Fruit fly (Drosophila melanogaster) whole organism, embryonic: ENCODE data around the gene CG31495.

Experiments used
- CG10209 ChIP-seq: fragments of 200-800 bp; sonication (Bioruptor generic); optimal IDR thresholded peaks from 3 replicates; lab custom pipeline; 2017; ENCODE audit warnings: missing biosample characterization, mild to moderate bottlenecking, missing genetic modification characterization, missing genetic modification reagents
- CG10274 ChIP-seq: fragments of 200-800 bp; sonication (Bioruptor generic); optimal IDR thresholded peaks from 3 replicates; lab custom pipeline; 2017; ENCODE audit warnings: missing biosample characterization, mild to moderate bottlenecking, missing genetic modification characterization
- CG10654 ChIP-seq: fragments of 200-800 bp; sonication (Bioruptor generic); optimal IDR thresholded peaks from 2 replicates; lab custom pipeline; 2016; ENCODE audit warnings: missing biosample characterization, missing genetic modification characterization
- CG10979 ChIP-seq: fragments of 200-800 bp; sonication (Bioruptor generic); optimal IDR thresholded peaks from 2 replicates; lab custom pipeline; 2018; ENCODE audit warnings: missing biosample characterization, mild to moderate bottlenecking, missing genetic modification characterization, moderate library complexity
- CG11093 ChIP-seq: fragments of 200-800 bp; sonication (Bioruptor generic); IDR thresholded peaks from 3 replicates; pipeline ENCODE4 v1.3.6; 2022; ENCODE audit warnings: missing biosample characterization, missing genetic modification characterization
- CG11247 ChIP-seq: fragments of 200-800 bp; sonication (Bioruptor generic); IDR thresholded peaks from 2 replicates; pipeline ENCODE4 v1.3.6; 2022; ENCODE audit warnings: missing biosample characterization, missing genetic modification characterization
- CG11456 ChIP-seq: fragments of 200-800 bp; sonication (Bioruptor generic); IDR thresholded peaks from 3 replicates; pipeline ENCODE4 v1.3.6; 2022; ENCODE audit warnings: missing biosample characterization, missing genetic modification characterization
- CG11723 ChIP-seq: fragments of 200-800 bp; sonication (Bioruptor generic); optimal IDR thresholded peaks from 2 replicates; lab custom pipeline; 2017; ENCODE audit warnings: missing biosample characterization, mild to moderate bottlenecking, missing genetic modification characterization
- CG12659 ChIP-seq: fragments of 200-800 bp; sonication (Bioruptor generic); optimal IDR thresholded peaks from 3 replicates; lab custom pipeline; 2017; ENCODE audit warnings: mild to moderate bottlenecking, missing biosample characterization, missing genetic modification reagents, missing genetic modification characterization
- CG14710 ChIP-seq: fragments of 200-800 bp; sonication (Bioruptor generic); optimal IDR thresholded peaks from 3 replicates; lab custom pipeline; 2019; ENCODE audit warnings: missing biosample characterization, mild to moderate bottlenecking, missing genetic modification characterization, moderate library complexity
- CG15479 ChIP-seq: fragments of 200-800 bp; sonication (Bioruptor generic); optimal IDR thresholded peaks from 3 replicates; lab custom pipeline; 2019; ENCODE audit warnings: missing biosample characterization, mild to moderate bottlenecking, missing genetic modification characterization, moderate library complexity
- CG17359 ChIP-seq: fragments of 200-800 bp; sonication (Bioruptor generic); optimal IDR thresholded peaks from 3 replicates; lab custom pipeline; 2018; ENCODE audit warnings: missing biosample characterization, mild to moderate bottlenecking, missing genetic modification characterization, moderate library complexity
- CG18011 ChIP-seq: fragments of 200-800 bp; sonication (Bioruptor generic); optimal IDR thresholded peaks from 2 replicates; lab custom pipeline; 2017; ENCODE audit warnings: missing biosample characterization, missing genetic modification characterization, mild to moderate bottlenecking, moderate library complexity, missing genotype
- CG2120 ChIP-seq: fragments of 200-800 bp; sonication (Bioruptor generic); optimal IDR thresholded peaks from 3 replicates; lab custom pipeline; 2016; ENCODE audit warnings: missing biosample characterization, missing genetic modification characterization
- CG4854 ChIP-seq: fragments of 200-800 bp; sonication (Bioruptor generic); optimal IDR thresholded peaks from 2 replicates; lab custom pipeline; 2016; ENCODE audit warnings: missing biosample characterization, missing genetic modification characterization, inconsistent platforms
- CG6272 ChIP-seq: fragments of 200-800 bp; sonication (Bioruptor generic); IDR thresholded peaks from 2 replicates; pipeline ENCODE4 v1.3.6; 2022; ENCODE audit warnings: missing biosample characterization, missing genetic modification characterization
- CG7556 ChIP-seq: fragments of 200-800 bp; sonication (Bioruptor generic); optimal IDR thresholded peaks from 2 replicates; lab custom pipeline; 2017; ENCODE audit warnings: missing biosample characterization, mild to moderate bottlenecking, missing genetic modification characterization
- CG9437 ChIP-seq: fragments of 200-800 bp; sonication (Bioruptor generic); optimal IDR thresholded peaks from 2 replicates; lab custom pipeline; 2018; ENCODE audit warnings: missing biosample characterization, mild to moderate bottlenecking, missing genetic modification characterization
- CHES-1-like ChIP-seq: fragments of 200-800 bp; sonication (Bioruptor generic); optimal IDR thresholded peaks from 2 replicates; lab custom pipeline; 2016; ENCODE audit warnings: missing biosample characterization, missing genetic modification characterization
- Camta ChIP-seq: fragments of 200-800 bp; sonication (Bioruptor generic); optimal IDR thresholded peaks from 2 replicates; lab custom pipeline; 2016; ENCODE audit warnings: missing biosample characterization, missing genetic modification characterization
- Chrac-16 ChIP-seq: fragments of 200-800 bp; sonication (Bioruptor generic); optimal IDR thresholded peaks from 3 replicates; lab custom pipeline; 2016; ENCODE audit warnings: missing biosample characterization, missing genetic modification characterization
- Dbx ChIP-seq: fragments of 200-800 bp; sonication (Bioruptor generic); IDR thresholded peaks from 3 replicates; pipeline ENCODE4 v1.3.6; 2022; ENCODE audit warnings: missing biosample characterization, missing genetic modification characterization
- Doc3 ChIP-seq: fragments of 200-800 bp; sonication (Bioruptor generic); IDR thresholded peaks from 3 replicates; pipeline ENCODE4 v1.3.6; 2022; ENCODE audit warnings: missing biosample characterization, missing genetic modification characterization; ENCODE audit not compliant: partially characterized antibody
- GATAe ChIP-seq: fragments of 200-800 bp; sonication (Bioruptor generic); conservative IDR thresholded peaks from 2 replicates; pipeline ENCODE4 v1.3.6; 2022; ENCODE audit warnings: missing biosample characterization, missing genetic modification characterization
- Gug ChIP-seq: fragments of 200-800 bp; sonication (Bioruptor generic); IDR thresholded peaks from 4 replicates; pipeline ENCODE4 v1.3.6; 2022; ENCODE audit warnings: missing biosample characterization, missing genetic modification characterization
- HLHmδ ChIP-seq: fragments of 200-800 bp; sonication (Bioruptor generic); optimal IDR thresholded peaks from 2 replicates; lab custom pipeline; 2018; ENCODE audit warnings: missing biosample characterization, mild to moderate bottlenecking, missing genetic modification characterization, moderate library complexity
- Hey ChIP-seq: fragments of 200-800 bp; sonication (Bioruptor generic); optimal IDR thresholded peaks from 3 replicates; lab custom pipeline; 2018; ENCODE audit warnings: missing biosample characterization, mild to moderate bottlenecking, missing genetic modification characterization
- Hmx ChIP-seq: fragments of 200-800 bp; sonication (Bioruptor generic); optimal IDR thresholded peaks from 2 replicates; lab custom pipeline; 2016; ENCODE audit warnings: missing biosample characterization, missing genetic modification characterization
- Hr51 ChIP-seq, 2 experiments: fragments of 200-800 bp; sonication (Bioruptor generic); optimal IDR thresholded peaks; 2 replicates in 1 of 2; 3 replicates in 1 of 2; lab custom pipeline; 2016 to 2018; ENCODE audit warnings: missing biosample characterization in 2 of 2, missing genetic modification characterization in 2 of 2, mild to moderate bottlenecking in 1 of 2, moderate library complexity in 1 of 2
- Med ChIP-seq: fragments of 200-800 bp; sonication (Bioruptor generic); peaks from one replicate; lab custom pipeline; 2016; ENCODE audit warnings: missing biosample characterization, missing genetic modification characterization, mild to moderate bottlenecking, inconsistent platforms, moderate library complexity
- Nf-YC ChIP-seq: fragments of 200-800 bp; optimal IDR thresholded peaks from 3 replicates; lab custom pipeline; 2019; ENCODE audit warnings: missing biosample characterization, mild to moderate bottlenecking, missing genetic modification characterization, moderate library complexity
- Sin3A ChIP-seq: fragments of >200 bp; optimal IDR thresholded peaks from 2 replicates; lab custom pipeline; 2018
- Sry-δ ChIP-seq: fragments of 200-800 bp; sonication (Bioruptor generic); optimal IDR thresholded peaks from 2 replicates; lab custom pipeline; 2016; ENCODE audit warnings: missing biosample characterization, missing genetic modification characterization
- Taf1 ChIP-seq: fragments of 200-800 bp; sonication (Bioruptor generic); IDR thresholded peaks from 2 replicates; pipeline ENCODE4 v1.3.6; 2022; ENCODE audit warnings: missing biosample characterization, missing genetic modification characterization
- Xbp1 ChIP-seq: fragments of 200-800 bp; sonication (Bioruptor generic); optimal IDR thresholded peaks from 3 replicates; lab custom pipeline; 2016; ENCODE audit warnings: missing biosample characterization, mild to moderate bottlenecking, missing genetic modification characterization
- btn ChIP-seq: fragments of 200-800 bp; sonication (Bioruptor generic); optimal IDR thresholded peaks from 2 replicates; lab custom pipeline; 2016; ENCODE audit warnings: missing biosample characterization, missing genetic modification characterization
- chinmo ChIP-seq: fragments of 200-800 bp; sonication (Bioruptor generic); IDR thresholded peaks from 4 replicates; pipeline ENCODE4 v1.3.6; 2022; ENCODE audit warnings: missing biosample characterization, missing genetic modification characterization; ENCODE audit not compliant: partially characterized antibody
- disco-r ChIP-seq: fragments of 200-800 bp; sonication (Bioruptor generic); optimal IDR thresholded peaks from 2 replicates; lab custom pipeline; 2016; ENCODE audit warnings: missing biosample characterization, missing genetic modification characterization
- fd96Cb ChIP-seq: fragments of 200-800 bp; sonication (Bioruptor generic); optimal IDR thresholded peaks from 2 replicates; lab custom pipeline; 2018; ENCODE audit warnings: missing biosample characterization, mild to moderate bottlenecking, missing genetic modification characterization, moderate library complexity
- ftz-f1 ChIP-seq: fragments of 200-800 bp; sonication (Bioruptor generic); optimal IDR thresholded peaks from 2 replicates; lab custom pipeline; 2016; ENCODE audit warnings: missing biosample characterization, missing genetic modification characterization
- gro ChIP-seq: fragments of 200-800 bp; sonication (Bioruptor generic); optimal IDR thresholded peaks from 2 replicates; lab custom pipeline; 2016; ENCODE audit warnings: missing biosample characterization, missing genetic modification characterization
- hbn ChIP-seq: fragments of 200-800 bp; sonication (Bioruptor generic); IDR thresholded peaks from 2 replicates; pipeline ENCODE4 v1.3.6; 2022; ENCODE audit warnings: missing biosample characterization, missing genetic modification characterization; ENCODE audit not compliant: partially characterized antibody
- hkb ChIP-seq, 2 experiments: fragments of 200-800 bp in 1 of 2; fragments of >200 bp in 1 of 2; sonication (Bioruptor generic) in 1 of 2; IDR thresholded peaks in 1 of 2; optimal IDR thresholded peaks in 1 of 2; 2 replicates each; pipeline versions ENCODE4 v1.3.6 to Lab custom; 2017 to 2022; ENCODE audit warnings: missing biosample characterization in 1 of 2, missing genetic modification characterization in 1 of 2
- lmd ChIP-seq: fragments of 200-800 bp; sonication (Bioruptor generic); IDR thresholded peaks from 2 replicates; pipeline ENCODE4 v1.3.6; 2022; ENCODE audit warnings: missing biosample characterization, missing genetic modification characterization
- oc ChIP-seq: fragments of 200-800 bp; sonication (Bioruptor generic); optimal IDR thresholded peaks from 2 replicates; lab custom pipeline; 2018; ENCODE audit warnings: missing biosample characterization, mild to moderate bottlenecking, missing genetic modification characterization, moderate library complexity
- sens ChIP-seq: fragments of 200-800 bp; sonication (Bioruptor generic); peaks from one replicate; lab custom pipeline; 2016; ENCODE audit warnings: missing biosample characterization, missing genetic modification characterization
- sna ChIP-seq: fragments of 200-800 bp; sonication (Bioruptor generic); IDR thresholded peaks from 2 replicates; pipeline ENCODE4 v1.3.6; 2022; ENCODE audit warnings: missing biosample characterization, missing genetic modification characterization; ENCODE audit not compliant: partially characterized antibody
- trh ChIP-seq: fragments of 200-800 bp; sonication (Bioruptor generic); optimal IDR thresholded peaks from 2 replicates; lab custom pipeline; 2016; ENCODE audit warnings: missing biosample characterization, missing genetic modification characterization
- unc-4 ChIP-seq: fragments of 200-800 bp; sonication (Bioruptor generic); IDR thresholded peaks from 2 replicates; pipeline ENCODE4 v1.3.6; 2022; ENCODE audit warnings: missing biosample characterization, missing genetic modification characterization; ENCODE audit not compliant: partially characterized antibody
- vfl ChIP-seq: fragments of 200-800 bp; sonication (Bioruptor generic); optimal IDR thresholded peaks from 2 replicates; lab custom pipeline; 2016; ENCODE audit warnings: missing biosample characterization, missing genetic modification characterization

Gene CG31495

dm6 chr3R:13837807-13838206, 1.9 kb downstream of the CG31495 start, which contains the start of gene Nsf2 (continued):
- no peak for TF ChIP-seq GATAe (GFP tag; lab: Robert Waterston, UW)
- TF ChIP-seq Doc3 (GFP tag; lab: Robert Waterston, UW): 0 out of 3 replicates have a peak, but pooled peaks have one; percentile 26
- no peak for TF ChIP-seq Chrac-16 (GFP tag; lab: Kevin White, UChicago)
- no peak for TF ChIP-seq CG17359
- peak; percentile 54; the same call in 1 of the 2 replicates for TF ChIP-seq sna (GFP tag; lab: Robert Waterston, UW)
- peak; percentile 66 for TF ChIP-seq CG14710 (tag; lab: Kevin White, UChicago)
- peak; percentile 30; the same call in 1 of the 2 replicates for TF ChIP-seq hbn (GFP tag; lab: Robert Waterston, UW)
- no peak for TF ChIP-seq CG11247 (GFP tag; lab: Robert Waterston, UW)
- no peak for TF ChIP-seq Hey (tag; lab: Kevin White, UChicago)
- TF ChIP-seq CG12659: peak; percentile 49
- peak; percentile 18 for TF ChIP-seq Xbp1 (GFP tag; lab: Kevin White, UChicago)
- peak; percentile 99 for TF ChIP-seq CG18011 (GFP tag; lab: Kevin White, UChicago)
- TF ChIP-seq CG6272 (GFP tag; lab: Robert Waterston, UW): no peak
- no peak for TF ChIP-seq CG10654 (GFP tag; lab: Kevin White, UChicago)
- peak; percentile 18 for TF ChIP-seq Nf-YC (tag; lab: Kevin White, UChicago)
- peak; percentile 87 for TF ChIP-seq sens (GFP tag; lab: Kevin White, UChicago)
- TF ChIP-seq HLHmδ (GFP tag; lab: Kevin White, UChicago): peak; percentile 82
- TF ChIP-seq CG4854 (GFP tag; lab: Kevin White, UChicago): no peak
- no peak for TF ChIP-seq hkb (optimal IDR thresholded peaks at IDR 0.05; lab: Kevin White, UChicago)
- TF ChIP-seq hkb (GFP tag; IDR thresholded peaks at IDR 0.05; lab: Robert Waterston, UW): peak; percentile 47
- TF ChIP-seq CG9437 (GFP tag; lab: Kevin White, UChicago): peak; percentile 4
- TF ChIP-seq CHES-1-like (GFP tag; lab: Kevin White, UChicago): peak; percentile 24
- TF ChIP-seq gro (GFP tag; lab: Kevin White, UChicago): peak; percentile 31
- no peak for TF ChIP-seq vfl (GFP tag; lab: Kevin White, UChicago)
- no peak for TF ChIP-seq Camta
- peak; percentile 90 for TF ChIP-seq CG15479 (GFP tag; lab: Kevin White, UChicago)
- no peak for TF ChIP-seq CG11723 (GFP tag; lab: Kevin White, UChicago)
- no peak for TF ChIP-seq CG11093 (GFP tag; lab: Robert Waterston, UW)
- TF ChIP-seq chinmo (GFP tag; lab: Robert Waterston, UW): peak; percentile 98
- peak; percentile 49 for TF ChIP-seq oc (tag; lab: Kevin White, UChicago)
- TF ChIP-seq Hmx (GFP tag; lab: Kevin White, UChicago): no peak
- no peak for TF ChIP-seq trh
- no peak for TF ChIP-seq CG7556 (GFP tag; lab: Kevin White, UChicago)
- TF ChIP-seq Taf1: no peak
- TF ChIP-seq CG10209 (GFP tag; lab: Kevin White, UChicago): no peak
- TF ChIP-seq CG2120 (GFP tag; lab: Kevin White, UChicago): peak; percentile 10
- TF ChIP-seq btn (GFP tag; lab: Kevin White, UChicago): no peak
- TF ChIP-seq Dbx: 0 out of 3 replicates have a peak, but pooled peaks have one; percentile 25
- TF ChIP-seq lmd (GFP tag; lab: Robert Waterston, UW): peak; percentile 6; the same call in 1 of the 2 replicates
- TF ChIP-seq Gug (GFP tag; lab: Robert Waterston, UW): no peak
- no peak for TF ChIP-seq disco-r (GFP tag; lab: Kevin White, UChicago)
- TF ChIP-seq CG11456 (GFP tag; lab: Robert Waterston, UW): no peak
- no peak for TF ChIP-seq CG10979
- TF ChIP-seq ftz-f1 (GFP tag; lab: Kevin White, UChicago): no peak
- no peak for TF ChIP-seq Hr51 (GFP tag; optimal IDR thresholded peaks at IDR 0.05; lab: Kevin White, UChicago)
- TF ChIP-seq Med (GFP tag; lab: Kevin White, UChicago): peak; percentile 75
- no peak for TF ChIP-seq CG10274
- TF ChIP-seq fd96Cb (tag; lab: Kevin White, UChicago): no peak
- TF ChIP-seq Sry-δ (GFP tag; lab: Kevin White, UChicago): peak; percentile 48
- 0 out of 2 replicates have a peak, but pooled peaks have one; percentile 22 for TF ChIP-seq unc-4 (GFP tag; lab: Robert Waterston, UW)
- TF ChIP-seq Sin3A (lab: Kevin White, UChicago): peak; percentile 38
